Worm (Caenorhabditis elegans) whole organism, midembryonic: Measurements from ENCODE around the gene pak-1.

Experiments used
- T22C8.4 ChIP-seq: fragments of 200-800 bp; sonication (Bioruptor generic); IDR thresholded peaks from 2 replicates; pipeline ENCODE4 v1.3.6; 2022; ENCODE audit warnings: missing genetic modification characterization, missing compliant biosample characterization
- flt-1 ChIP-seq: fragments of 200-800 bp; sonication (Bioruptor generic); IDR thresholded peaks from 2 replicates; pipeline ENCODE4 v1.3.6; 2022; ENCODE audit warnings: missing genetic modification characterization, missing compliant biosample characterization
- ref-1 ChIP-seq: fragments of 200-800 bp; sonication (Bioruptor generic); conservative IDR thresholded peaks from 2 replicates; pipeline ENCODE4 v1.3.6; 2022; ENCODE audit warnings: missing genetic modification reagents, missing genetic modification characterization, missing compliant biosample characterization
- ztf-29 ChIP-seq: fragments of 200-800 bp; sonication (Bioruptor generic); IDR thresholded peaks from 2 replicates; pipeline ENCODE4 v1.3.6; 2022; ENCODE audit warnings: missing genetic modification reagents, missing genetic modification characterization, missing compliant biosample characterization

DNA sequence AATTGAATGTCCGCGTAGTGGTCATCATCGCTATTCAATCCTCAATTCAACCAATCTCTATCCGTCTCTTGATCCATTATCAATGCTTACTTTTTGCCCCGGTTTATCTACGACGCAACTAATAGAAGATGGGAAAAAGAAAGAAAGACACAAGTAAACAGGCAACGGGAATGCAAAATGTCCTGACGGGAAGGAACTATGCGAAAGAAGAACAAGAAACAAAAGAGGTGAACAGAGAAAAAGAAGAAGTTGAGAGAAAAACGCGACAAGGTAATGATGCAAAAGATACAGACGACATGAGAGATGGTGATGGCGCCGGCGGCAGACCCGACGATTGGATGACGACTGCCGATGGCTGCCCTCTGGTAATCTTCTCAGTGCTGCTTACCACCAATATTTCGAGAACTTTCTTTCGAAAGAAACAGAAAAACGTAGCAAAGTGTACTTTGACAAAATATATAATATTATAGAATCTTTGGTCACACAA, 6.4 kb downstream of the pak-1 start:
- TF ChIP-seq ref-1 (no peak), ztf-29 (GFP tag; lab: Robert Waterston, UW) (no peak), flt-1 (GFP tag; lab: Robert Waterston, UW) (no peak), T22C8.4 (GFP tag; lab: Robert Waterston, UW) (no peak)
